Worm (Caenorhabditis elegans) whole organism, midembryonic: ENCODE results near the gene Y50D4B.6.

Experiments
- T22C8.4 ChIP-seq: fragments of 200-800 bp; sonication (Bioruptor generic); IDR thresholded peaks from 2 replicates; pipeline ENCODE4 v1.3.6; 2022; ENCODE audit warnings: missing genetic modification characterization, missing compliant biosample characterization
- cog-1 ChIP-seq: sonication (generic microtip); optimal IDR thresholded peaks from 2 replicates; lab custom pipeline; 2016; ENCODE audit warnings: missing genetic modification characterization, missing compliant biosample characterization
- flt-1 ChIP-seq: fragments of 200-800 bp; sonication (Bioruptor generic); IDR thresholded peaks from 2 replicates; pipeline ENCODE4 v1.3.6; 2022; ENCODE audit warnings: missing genetic modification characterization, missing compliant biosample characterization
- klf-2 ChIP-seq: fragments of 200-800 bp; sonication (Bioruptor generic); conservative IDR thresholded peaks from 2 replicates; pipeline ENCODE4 v1.3.6; 2022; ENCODE audit warnings: missing genetic modification reagents, missing genetic modification characterization, missing compliant biosample characterization
- med-1 ChIP-seq: sonication (generic microtip); optimal IDR thresholded peaks from 2 replicates; lab custom pipeline; 2017; ENCODE audit warnings: missing genetic modification characterization, mild to moderate bottlenecking, missing compliant biosample characterization, antibody characterized with exemption, missing genetic modification reagents; ENCODE audit not compliant: insufficient read depth
- ref-1 ChIP-seq: fragments of 200-800 bp; sonication (Bioruptor generic); conservative IDR thresholded peaks from 2 replicates; pipeline ENCODE4 v1.3.6; 2022; ENCODE audit warnings: missing genetic modification reagents, missing genetic modification characterization, missing compliant biosample characterization
- tab-1 ChIP-seq: fragments of 200-800 bp; sonication (Bioruptor generic); IDR thresholded peaks from 2 replicates; pipeline ENCODE4 v1.3.6; 2022; ENCODE audit warnings: missing genetic modification characterization, missing compliant biosample characterization
- ztf-23 ChIP-seq: fragments of 200-800 bp; sonication (Bioruptor generic); IDR thresholded peaks from 2 replicates; pipeline ENCODE4 v1.3.6; 2022; ENCODE audit warnings: missing genetic modification reagents, missing genetic modification characterization, missing compliant biosample characterization
- ztf-29 ChIP-seq: fragments of 200-800 bp; sonication (Bioruptor generic); IDR thresholded peaks from 2 replicates; pipeline ENCODE4 v1.3.6; 2022; ENCODE audit warnings: missing genetic modification reagents, missing genetic modification characterization, missing compliant biosample characterization

Y50D4B.6 gene

DNA sequence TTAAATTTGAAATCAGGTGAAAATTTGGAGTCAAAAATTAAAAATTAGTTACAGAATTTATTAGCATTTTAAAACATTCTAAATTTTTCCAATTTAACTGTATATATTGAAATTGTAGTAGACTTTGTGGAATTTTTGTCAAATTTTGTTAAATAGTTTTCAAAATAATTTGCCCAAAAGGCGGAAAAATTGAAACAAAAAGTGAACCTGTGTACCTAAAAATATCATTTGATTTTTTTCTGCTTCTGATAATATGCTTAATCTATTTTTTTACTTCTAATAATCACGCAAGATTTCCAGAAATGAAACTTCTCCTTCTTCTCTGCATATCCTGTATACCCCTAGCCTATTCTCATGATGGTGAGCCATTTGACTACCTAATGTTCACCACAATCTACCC lies 22.8 kb upstream of the Y50D4B.6 start, which contains the start of gene rnst-2:
Gene rnst-2 (plus strand): TSS at position 301 of the 400 bp plus-strand sequence.
- TF ChIP-seq klf-2 (GFP tag; lab: Robert Waterston, UW) (no peak), ztf-29 (GFP tag; lab: Robert Waterston, UW) (no peak), ref-1 (no peak), flt-1 (GFP tag; lab: Robert Waterston, UW) (no peak), ztf-23 (GFP tag; lab: Robert Waterston, UW) (no peak), tab-1 (GFP tag; lab: Robert Waterston, UW) (no peak), med-1 (GFP tag; lab: Kevin White, UChicago) (no peak), T22C8.4 (GFP tag; lab: Robert Waterston, UW) (no peak), cog-1 (tag; lab: Kevin White, UChicago) (no peak)

DNA sequence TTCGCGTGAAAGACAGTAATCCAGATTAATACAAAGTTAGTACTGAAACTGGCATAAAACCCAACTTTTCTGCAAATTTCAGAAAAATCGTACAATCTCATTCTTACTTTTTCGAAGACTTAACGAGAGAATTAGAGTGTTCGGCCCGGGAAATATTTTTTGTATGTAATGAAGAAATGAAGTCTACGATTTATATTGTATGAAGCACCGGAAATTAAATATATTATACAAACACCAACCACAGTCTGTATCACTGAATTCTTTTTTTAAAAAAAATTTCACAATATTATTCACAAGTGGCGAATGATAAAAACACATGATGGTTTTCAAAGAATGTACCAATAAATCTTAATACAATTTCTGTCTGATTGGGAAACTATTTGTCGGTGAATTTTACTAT lies 19.6 kb upstream of the Y50D4B.6 start, which contains the start of gene str-67:
Gene str-67 (minus strand): TSS at position 101 of the 400 bp plus-strand sequence.
- TF ChIP-seq T22C8.4 (GFP tag; lab: Robert Waterston, UW): no peak
- TF ChIP-seq klf-2 (GFP tag; lab: Robert Waterston, UW): no peak

DNA sequence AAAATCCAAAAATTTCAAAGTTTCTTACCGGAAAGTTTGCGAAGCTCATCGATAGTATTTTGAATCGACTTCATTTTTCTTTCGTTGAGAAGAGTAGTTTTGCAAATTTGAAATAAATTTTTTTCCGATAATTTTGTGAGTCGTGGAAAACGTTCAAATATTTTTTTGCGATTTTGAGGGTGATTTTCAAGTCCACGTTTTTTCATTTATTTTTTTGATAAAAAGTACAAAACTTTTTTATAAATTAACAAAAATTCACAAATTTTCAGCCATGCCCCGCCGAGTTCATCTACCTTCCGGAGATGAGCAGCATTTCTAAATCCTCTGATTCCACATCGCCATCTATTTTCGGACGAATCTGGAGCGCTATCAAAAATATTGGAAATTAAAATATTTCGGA lies 16.6 kb upstream of the Y50D4B.6 start, which contains the start of gene K10C9.7:
Gene K10C9.7 (minus strand): TSS at position 101 of the 400 bp plus-strand sequence.
- TF ChIP-seq T22C8.4 (GFP tag; lab: Robert Waterston, UW) (no peak), flt-1 (GFP tag; lab: Robert Waterston, UW) (no peak), ztf-29 (GFP tag; lab: Robert Waterston, UW) (no peak), klf-2 (GFP tag; lab: Robert Waterston, UW) (no peak), ref-1 (no peak), cog-1 (tag; lab: Kevin White, UChicago) (no peak), tab-1 (GFP tag; lab: Robert Waterston, UW) (no peak), med-1 (GFP tag; lab: Kevin White, UChicago) (no peak), ztf-23 (GFP tag; lab: Robert Waterston, UW) (no peak)

DNA sequence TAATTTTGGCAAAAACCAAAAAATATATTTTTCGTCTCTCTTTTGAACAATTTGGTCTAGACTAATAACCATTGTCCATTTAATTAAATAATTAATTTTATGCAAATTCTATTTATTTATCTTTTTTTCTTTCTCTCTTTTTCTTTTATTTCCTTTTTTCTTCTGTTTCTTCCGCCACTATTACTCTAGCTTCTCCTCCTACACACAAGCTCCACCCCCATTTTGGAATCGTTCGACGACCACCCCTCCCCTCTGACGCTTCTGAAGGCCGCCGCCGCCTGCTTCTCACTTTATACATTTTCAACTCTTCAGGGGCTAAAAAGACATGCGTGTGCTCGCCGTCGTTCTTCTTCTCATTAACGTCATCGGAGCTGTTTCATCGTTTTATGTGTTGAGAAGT lies 9.2 kb upstream of the Y50D4B.6 start, which contains the start of gene K10C9.1:
Gene K10C9.1 (plus strand): TSS at position 301 of the 400 bp plus-strand sequence.
- TF ChIP-seq klf-2 (GFP tag; lab: Robert Waterston, UW): no peak
- TF ChIP-seq flt-1 (GFP tag; lab: Robert Waterston, UW): no peak
- no peak for TF ChIP-seq med-1 (GFP tag; lab: Kevin White, UChicago)
- TF ChIP-seq cog-1 (tag; lab: Kevin White, UChicago): no peak
- no peak for TF ChIP-seq T22C8.4 (GFP tag; lab: Robert Waterston, UW)
- no peak for TF ChIP-seq tab-1 (GFP tag; lab: Robert Waterston, UW)
- TF ChIP-seq ztf-23 (GFP tag; lab: Robert Waterston, UW): no peak
- no peak for TF ChIP-seq ref-1
- no peak for TF ChIP-seq ztf-29 (GFP tag; lab: Robert Waterston, UW)

DNA sequence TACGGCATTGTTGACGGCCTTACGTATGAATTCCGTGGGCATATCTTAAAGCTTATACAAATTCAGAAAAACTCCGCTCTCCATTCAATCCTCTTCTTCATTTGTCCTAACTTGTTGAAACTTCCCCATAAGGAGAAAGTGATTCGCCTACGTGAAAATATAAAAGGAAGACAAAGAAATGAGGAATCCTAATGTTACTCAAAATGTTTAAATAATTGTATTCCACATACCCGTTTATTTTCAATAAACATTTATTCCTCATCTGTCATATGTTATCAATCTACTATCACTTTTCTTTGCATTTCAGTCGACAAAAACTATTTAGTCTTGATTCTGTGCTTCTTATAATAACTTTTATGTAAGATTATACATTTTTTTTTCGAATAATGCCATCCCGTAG lies 3.9 kb downstream of the Y50D4B.6 start, which contains the start of gene clec-203:
Gene clec-203 (plus strand): TSS at position 301 of the 400 bp plus-strand sequence.
- TF ChIP-seq flt-1 (GFP tag; lab: Robert Waterston, UW): no peak
- TF ChIP-seq T22C8.4 (GFP tag; lab: Robert Waterston, UW): no peak
- TF ChIP-seq tab-1 (GFP tag; lab: Robert Waterston, UW): no peak
- no peak for TF ChIP-seq med-1 (GFP tag; lab: Kevin White, UChicago)
- TF ChIP-seq klf-2 (GFP tag; lab: Robert Waterston, UW): no peak
- no peak for TF ChIP-seq ref-1
- TF ChIP-seq ztf-29 (GFP tag; lab: Robert Waterston, UW): no peak
- no peak for TF ChIP-seq ztf-23 (GFP tag; lab: Robert Waterston, UW)
- TF ChIP-seq cog-1 (tag; lab: Kevin White, UChicago): no peak

DNA sequence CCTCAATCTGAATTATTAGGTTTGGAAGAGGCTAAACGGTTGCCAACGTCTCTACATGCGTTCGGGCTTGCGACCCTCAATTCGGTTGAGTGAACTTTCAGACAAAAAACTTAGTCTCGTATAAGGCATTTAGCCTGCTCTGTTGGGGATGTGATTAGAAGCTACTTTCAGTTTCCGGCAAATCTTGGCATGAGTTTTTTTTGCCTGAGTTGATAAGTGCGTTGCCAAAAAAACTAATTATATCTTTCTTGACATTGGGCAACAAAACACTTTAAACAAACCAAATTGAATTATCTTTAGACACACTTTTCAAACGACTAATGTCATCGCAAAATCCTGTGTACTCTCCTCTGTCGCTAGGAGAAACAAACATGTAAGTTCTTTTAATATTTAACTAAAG lies 8.2 kb downstream of the Y50D4B.6 start, which contains the start of gene Y50D4B.4:
Gene Y50D4B.4 (plus strand): TSS at position 301 of the 400 bp plus-strand sequence.
- TF ChIP-seq ztf-29 (GFP tag; lab: Robert Waterston, UW): no peak
- TF ChIP-seq ztf-23 (GFP tag; lab: Robert Waterston, UW): no peak
- TF ChIP-seq flt-1 (GFP tag; lab: Robert Waterston, UW): no peak
- TF ChIP-seq T22C8.4 (GFP tag; lab: Robert Waterston, UW): no peak
- no peak for TF ChIP-seq klf-2 (GFP tag; lab: Robert Waterston, UW)
- no peak for TF ChIP-seq tab-1 (GFP tag; lab: Robert Waterston, UW)
- no peak for TF ChIP-seq ref-1
- no peak for TF ChIP-seq med-1 (GFP tag; lab: Kevin White, UChicago)
- no peak for TF ChIP-seq cog-1 (tag; lab: Kevin White, UChicago)

DNA sequence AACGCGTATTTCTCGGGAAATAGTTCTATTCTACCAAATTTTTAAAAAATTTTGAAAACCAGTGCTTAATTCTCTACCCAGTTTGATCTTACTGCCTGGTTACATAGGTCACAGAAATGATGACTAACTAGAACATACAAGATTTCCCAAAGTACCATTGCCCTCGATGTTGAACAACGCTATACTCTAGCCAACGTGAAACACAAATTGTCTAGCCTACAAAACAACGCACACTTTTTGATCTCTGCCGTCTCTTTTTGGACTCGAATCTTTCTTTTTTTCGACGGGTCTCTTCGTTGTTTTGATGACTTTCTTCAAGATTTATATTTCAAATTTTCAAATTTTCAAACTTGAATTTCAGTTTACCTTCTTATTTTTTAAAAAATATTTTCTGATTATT lies 16.2 kb downstream of the Y50D4B.6 start, which contains the start of gene Y50D4B.2:
Gene Y50D4B.2 (plus strand): TSS at position 301 of the 400 bp plus-strand sequence.
- TF ChIP-seq ztf-29 (GFP tag; lab: Robert Waterston, UW) (no peak), med-1 (GFP tag; lab: Kevin White, UChicago) (no peak), tab-1 (GFP tag; lab: Robert Waterston, UW) (no peak), T22C8.4 (GFP tag; lab: Robert Waterston, UW) (no peak), cog-1 (tag; lab: Kevin White, UChicago) (no peak), ref-1 (no peak), ztf-23 (GFP tag; lab: Robert Waterston, UW) (no peak), flt-1 (GFP tag; lab: Robert Waterston, UW) (no peak), klf-2 (GFP tag; lab: Robert Waterston, UW) (no peak)

DNA sequence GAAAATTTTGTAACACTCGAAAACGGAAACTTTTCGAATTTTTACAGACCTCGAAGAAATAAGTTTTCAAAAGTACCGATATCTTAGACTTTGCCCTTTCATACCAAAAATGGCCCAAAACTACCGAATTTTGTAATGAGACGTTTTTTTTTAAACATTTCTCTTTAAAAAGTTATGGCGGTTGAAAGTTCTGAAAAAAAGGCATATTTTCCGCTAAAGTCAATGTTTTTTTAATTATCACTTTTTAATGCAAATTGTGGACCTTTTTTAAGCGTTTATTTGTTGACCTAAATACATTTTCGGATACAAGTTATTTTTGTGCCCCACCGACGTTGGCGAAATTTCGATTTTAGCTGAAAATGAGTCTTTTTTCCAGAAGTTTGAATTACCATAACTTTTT lies 18.5 kb downstream of the Y50D4B.6 start:
- TF ChIP-seq ztf-23 (GFP tag; lab: Robert Waterston, UW) (no peak), ref-1 (no peak), T22C8.4 (GFP tag; lab: Robert Waterston, UW) (no peak), cog-1 (tag; lab: Kevin White, UChicago) (no peak), tab-1 (GFP tag; lab: Robert Waterston, UW) (no peak), med-1 (GFP tag; lab: Kevin White, UChicago) (no peak), klf-2 (GFP tag; lab: Robert Waterston, UW) (no peak), flt-1 (GFP tag; lab: Robert Waterston, UW) (no peak), ztf-29 (GFP tag; lab: Robert Waterston, UW) (no peak)

DNA sequence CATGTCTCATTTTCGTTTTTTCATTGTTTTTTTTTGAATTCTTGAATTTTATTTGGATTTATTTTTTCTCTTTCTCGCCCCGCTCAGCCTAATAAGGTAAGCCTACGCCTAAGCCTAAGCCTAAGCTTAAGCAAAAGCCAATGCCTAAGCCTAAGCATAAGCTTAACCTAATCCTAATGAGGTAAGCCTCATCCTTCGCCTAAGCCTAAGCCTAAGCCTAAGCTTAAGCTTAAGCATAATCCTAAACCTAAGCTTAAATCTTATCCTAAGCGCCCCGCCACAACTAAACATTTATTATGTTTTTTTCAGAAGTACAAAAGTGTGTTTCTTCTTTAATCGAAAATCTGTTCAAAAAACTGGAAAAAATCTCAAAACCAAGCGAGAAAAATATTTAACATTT lies 28.1 kb downstream of the Y50D4B.6 start:
- no peak for TF ChIP-seq tab-1 (GFP tag; lab: Robert Waterston, UW)
- no peak for TF ChIP-seq T22C8.4 (GFP tag; lab: Robert Waterston, UW)
- no peak for TF ChIP-seq ref-1
- no peak for TF ChIP-seq cog-1 (tag; lab: Kevin White, UChicago)
- TF ChIP-seq ztf-29 (GFP tag; lab: Robert Waterston, UW): no peak
- no peak for TF ChIP-seq flt-1 (GFP tag; lab: Robert Waterston, UW)
- TF ChIP-seq med-1 (GFP tag; lab: Kevin White, UChicago): no peak
- no peak for TF ChIP-seq klf-2 (GFP tag; lab: Robert Waterston, UW)
- no peak for TF ChIP-seq ztf-23 (GFP tag; lab: Robert Waterston, UW)
